Worm (Caenorhabditis elegans) whole organism, early embryonic: ENCODE data around the gene F25F2.1.

Experiments used
- ama-1 ChIP-seq: fragments of 150-350 bp; optimal IDR thresholded peaks from 2 replicates; lab custom pipeline; 2014
- ets-7 ChIP-seq: sonication (generic microtip); optimal IDR thresholded peaks from 2 replicates; lab custom pipeline; 2016; ENCODE audit warnings: missing genotype, missing genetic modification characterization, missing compliant biosample characterization
- sea-1 ChIP-seq: fragments of 200-800 bp; sonication (Bioruptor generic); conservative IDR thresholded peaks from 2 replicates; pipeline ENCODE4 v1.3.6; 2022; ENCODE audit warnings: missing genetic modification characterization, missing compliant biosample characterization

DNA sequence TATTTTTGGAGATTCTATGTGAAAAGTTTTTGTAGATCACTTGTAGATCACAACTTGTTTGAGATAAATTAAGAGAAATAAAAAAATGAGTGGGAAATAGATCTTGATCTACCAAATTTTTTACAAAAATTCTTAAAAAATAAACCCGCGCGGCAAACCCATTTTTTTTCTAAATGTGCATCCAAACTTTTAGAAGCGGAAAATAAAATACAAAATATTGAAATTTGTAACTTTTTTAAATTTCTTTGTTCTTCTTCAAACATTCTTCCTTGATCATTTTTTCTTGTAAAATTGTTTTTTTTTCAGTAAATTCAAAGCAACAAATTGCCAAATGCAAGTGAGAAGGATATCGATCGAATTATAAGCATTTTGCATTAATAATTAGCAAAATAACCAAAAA, 11.4 kb downstream of the F25F2.1 start, which contains the start of gene cdh-4:
- TF ChIP-seq sea-1 (GFP tag; lab: Robert Waterston, UW) = no peak
- no peak for TF ChIP-seq ama-1
- no peak for TF ChIP-seq ets-7 (tag; lab: Kevin White, UChicago)
